Fruit fly (Drosophila melanogaster): ENCODE measurements around the gene CG46399.

The CG46399 gene

DNA sequence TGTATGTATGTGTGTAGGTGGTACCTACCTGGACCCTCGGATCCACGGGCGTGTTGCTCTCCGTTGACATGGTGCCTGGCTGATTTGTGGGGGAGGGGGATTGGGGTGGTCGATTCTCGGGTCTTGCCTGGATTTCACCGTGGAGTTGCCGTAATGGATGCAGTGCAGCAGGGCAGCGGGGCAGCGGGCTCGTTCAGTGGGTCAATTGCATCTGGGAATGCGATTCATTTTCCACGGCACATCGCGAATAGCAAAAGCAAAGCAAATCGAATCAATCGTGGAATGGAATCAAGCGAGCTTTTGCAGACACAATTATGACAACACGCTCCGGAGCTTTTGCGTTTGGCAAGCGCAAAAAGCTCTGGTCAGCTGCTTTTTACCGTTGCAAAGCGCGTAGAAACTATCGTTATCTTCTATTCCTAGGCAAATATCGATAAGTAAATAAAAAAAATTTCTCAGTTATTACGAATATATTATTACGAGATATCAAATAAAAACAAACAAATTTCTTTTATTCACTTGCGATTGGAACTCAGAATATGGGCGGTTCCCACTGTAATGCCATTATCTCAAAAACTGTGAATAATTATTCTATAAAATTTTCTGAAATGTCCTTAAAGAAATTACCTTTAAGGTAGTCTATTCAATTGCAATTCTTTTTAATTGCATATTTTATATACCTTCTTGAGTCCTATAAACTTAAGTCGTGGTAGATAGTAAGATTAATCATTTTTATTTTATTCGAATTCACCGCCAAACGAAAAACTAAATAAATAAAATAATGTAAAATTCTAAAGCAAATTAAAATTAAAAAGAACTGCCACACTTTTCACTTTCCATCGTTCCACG is 27.1 kb upstream of the CG46399 start, which contains the start of gene CG14408 (continued):
- no peak for TF ChIP-seq zen (tag; optimal IDR thresholded peaks at IDR 0.05)
- TF ChIP-seq tup (GFP tag; optimal IDR thresholded peaks at IDR 0.05), result no peak
- TF ChIP-seq Sin3A (optimal IDR thresholded peaks at IDR 0.05), result no peak
- peak; percentile 28; the same call in 2 of the 3 replicates for TF ChIP-seq CG17361 (GFP tag; IDR thresholded peaks at IDR 0.05)
- TF ChIP-seq CG4617 (GFP tag; optimal IDR thresholded peaks at IDR 0.05; ENCODE audit: borderline replicate concordance), result no peak
- TF ChIP-seq Lim3 (GFP tag; IDR thresholded peaks at IDR 0.05), result no peak
- peak; percentile 66; the same call in 1 of the 2 replicates for TF ChIP-seq amos (GFP tag; IDR thresholded peaks at IDR 0.05; ENCODE audit: partially characterized antibody)
- no peak for TF ChIP-seq mam (GFP tag; optimal IDR thresholded peaks at IDR 0.05)
- 0 out of 2 replicates have a peak, but pooled peaks have one; percentile 45 for TF ChIP-seq E2f2 (GFP tag; IDR thresholded peaks at IDR 0.05)
- TF ChIP-seq bcd (GFP tag; optimal IDR thresholded peaks at IDR 0.05), result no peak
- TF ChIP-seq CoRest (tag; optimal IDR thresholded peaks at IDR 0.05), result peak; percentile 12
- no peak for TF ChIP-seq btn (GFP tag; optimal IDR thresholded peaks at IDR 0.05)
- TF ChIP-seq sqz (GFP tag; optimal IDR thresholded peaks at IDR 0.05), result peak; percentile 4
- TF ChIP-seq CG11695 (GFP tag; IDR thresholded peaks at IDR 0.05), result no peak
- no peak for TF ChIP-seq NK7.1 (GFP tag; optimal IDR thresholded peaks at IDR 0.05)
- TF ChIP-seq Optix (GFP tag; IDR thresholded peaks at IDR 0.05), result no peak
- no peak for TF ChIP-seq NFAT (GFP tag; IDR thresholded peaks at IDR 0.05)
- TF ChIP-seq exex (tag; optimal IDR thresholded peaks at IDR 0.05), result no peak
- TF ChIP-seq CG3281 (GFP tag; optimal IDR thresholded peaks at IDR 0.05), result no peak
- TF ChIP-seq CG14050 (GFP tag; IDR thresholded peaks at IDR 0.05), result no peak
- TF ChIP-seq Ets97D (GFP tag; optimal IDR thresholded peaks at IDR 0.05), result no peak
- TF ChIP-seq B-H1 (GFP tag; IDR thresholded peaks at IDR 0.05), result no peak
- no peak for TF ChIP-seq CG33213 (GFP tag; optimal IDR thresholded peaks at IDR 0.05)
- TF ChIP-seq Sry-δ (GFP tag; optimal IDR thresholded peaks at IDR 0.05), result no peak
- no peak for TF ChIP-seq CG12155 (GFP tag; optimal IDR thresholded peaks at IDR 0.05)
- TF ChIP-seq CG2712 (tag; optimal IDR thresholded peaks at IDR 0.05), result peak; percentile 20
- TF ChIP-seq CG6272 (GFP tag; IDR thresholded peaks at IDR 0.05), result peak; percentile 14; the same call in 1 of the 2 replicates
- TF ChIP-seq en (GFP tag; optimal IDR thresholded peaks at IDR 0.05), result no peak
- TF ChIP-seq CG5245 (GFP tag; optimal IDR thresholded peaks at IDR 0.05), result no peak
- no peak for TF ChIP-seq ase (GFP tag; IDR thresholded peaks at IDR 0.05)
- TF ChIP-seq CG1233 (GFP tag; optimal IDR thresholded peaks at IDR 0.05), result no peak
- peak; percentile 9; the same call in 1 of the 3 replicates for TF ChIP-seq HLH4C (GFP tag; IDR thresholded peaks at IDR 0.05; ENCODE audit: partially characterized antibody)
- TF ChIP-seq CG4328 (GFP tag; optimal IDR thresholded peaks at IDR 0.05), result no peak
- TF ChIP-seq Gsc (GFP tag; IDR thresholded peaks at IDR 0.05), result no peak
- no peak for TF ChIP-seq CG18476 (GFP tag; optimal IDR thresholded peaks at IDR 0.05)
- 0 out of 2 replicates have a peak, but pooled peaks have one; percentile 46 for TF ChIP-seq CG31441 (GFP tag; IDR thresholded peaks at IDR 0.05)
- no peak for TF ChIP-seq CG32772 (GFP tag; IDR thresholded peaks at IDR 0.05)
- peak; percentile 10 for TF ChIP-seq CG7556 (GFP tag; optimal IDR thresholded peaks at IDR 0.05)
- no peak for TF ChIP-seq gro (GFP tag; optimal IDR thresholded peaks at IDR 0.05)
- TF ChIP-seq CG12942 (GFP tag; optimal IDR thresholded peaks at IDR 0.05), result no peak
- no peak for TF ChIP-seq Adf1 (GFP tag; IDR thresholded peaks at IDR 0.05)
- TF ChIP-seq klu (GFP tag; IDR thresholded peaks at IDR 0.05), result no peak
- 0 out of 2 replicates have a peak, but pooled peaks have one; percentile 13 for TF ChIP-seq ssp (GFP tag; IDR thresholded peaks at IDR 0.05)
- TF ChIP-seq Ssrp (tag; optimal IDR thresholded peaks at IDR 0.05), result no peak
- TF ChIP-seq CG11456 (GFP tag; IDR thresholded peaks at IDR 0.05), result no peak
- no peak for TF ChIP-seq gcm2 (GFP tag; optimal IDR thresholded peaks at IDR 0.05)
- TF ChIP-seq HmgZ (tag; optimal IDR thresholded peaks at IDR 0.05), result no peak
- TF ChIP-seq CG17359 (tag; optimal IDR thresholded peaks at IDR 0.05), result peak; percentile 2
- no peak for TF ChIP-seq GATAe (GFP tag; conservative IDR thresholded peaks at IDR 0.05)
- peak; percentile 76 for TF ChIP-seq CTCF (GFP tag; optimal IDR thresholded peaks at IDR 0.05)
- TF ChIP-seq CG3847 (GFP tag; IDR thresholded peaks at IDR 0.05), result no peak
